Worm (Caenorhabditis elegans) whole organism, mixed stage, embryonic: ENCODE results near the gene K09E4.1.

Experiments used
- blmp-1 ChIP-seq: fragments of 150-350 bp; optimal IDR thresholded peaks from 2 replicates; lab custom pipeline; 2014; ENCODE audit warnings: missing biosample characterization, missing genetic modification characterization
- ces-1 ChIP-seq: fragments of 150-350 bp; optimal IDR thresholded peaks from 2 replicates; lab custom pipeline; 2014; ENCODE audit warnings: missing biosample characterization, missing genetic modification reagents, missing genetic modification characterization
- elt-1 ChIP-seq: sonication (generic microtip); optimal IDR thresholded peaks from 2 replicates; lab custom pipeline; 2017; ENCODE audit warnings: missing genetic modification characterization, mild to moderate bottlenecking, missing compliant biosample characterization, antibody characterized with exemption, moderate library complexity, borderline replicate concordance; ENCODE audit not compliant: insufficient read depth
- elt-3 ChIP-seq: fragments of 150-350 bp; optimal IDR thresholded peaks from 2 replicates; lab custom pipeline; 2014; ENCODE audit warnings: missing biosample characterization, missing genetic modification characterization
- lsy-2 ChIP-seq: fragments of 150-350 bp; optimal IDR thresholded peaks from 2 replicates; lab custom pipeline; 2014; ENCODE audit warnings: missing biosample characterization, missing genetic modification characterization
- mep-1 ChIP-seq: fragments of 150-350 bp; optimal IDR thresholded peaks from 2 replicates; lab custom pipeline; 2017; ENCODE audit warnings: missing biosample characterization, missing genetic modification reagents, missing genetic modification characterization, inconsistent platforms
- nhr-237 ChIP-seq: fragments of 150-350 bp; optimal IDR thresholded peaks from 2 replicates; lab custom pipeline; 2014; ENCODE audit warnings: missing biosample characterization, missing genetic modification characterization
- nhr-28 ChIP-seq: fragments of 150-350 bp; optimal IDR thresholded peaks from 2 replicates; lab custom pipeline; 2014; ENCODE audit warnings: missing biosample characterization, missing genetic modification characterization
- pha-4 ChIP-seq: fragments of 150-350 bp; optimal IDR thresholded peaks from 2 replicates; lab custom pipeline; 2018; ENCODE audit warnings: missing biosample characterization, missing genetic modification reagents, missing genetic modification characterization
- sem-2 ChIP-seq: fragments of 200-800 bp; sonication (Bioruptor generic); optimal IDR thresholded peaks from 2 replicates; lab custom pipeline; 2018; ENCODE audit warnings: mild to moderate bottlenecking, missing genetic modification characterization, missing compliant biosample characterization
- snpc-4 ChIP-seq: fragments of 150-350 bp; optimal IDR thresholded peaks from 2 replicates; lab custom pipeline; 2014; ENCODE audit warnings: missing biosample characterization, missing genetic modification characterization
- unc-39 ChIP-seq: fragments of 150-350 bp; optimal IDR thresholded peaks from 2 replicates; lab custom pipeline; 2014; ENCODE audit warnings: missing biosample characterization, missing genetic modification characterization
- unc-62 ChIP-seq: fragments of 150-350 bp; optimal IDR thresholded peaks from 2 replicates; lab custom pipeline; 2014; ENCODE audit warnings: missing biosample characterization, missing genetic modification reagents, missing genetic modification characterization
- ztf-11 ChIP-seq: fragments of 150-350 bp; optimal IDR thresholded peaks from 2 replicates; lab custom pipeline; 2014; ENCODE audit warnings: missing biosample characterization, missing genetic modification characterization

ce11 chrII:14106164-14106563 is 31.5 kb upstream of the K09E4.1 start:
- no peak for TF ChIP-seq snpc-4 (tag; lab: Kevin White, UChicago)
- no peak for TF ChIP-seq lsy-2 (tag; lab: Kevin White, UChicago)
- TF ChIP-seq elt-3 (tag; lab: Kevin White, UChicago) = no peak
- TF ChIP-seq nhr-237 (tag; lab: Kevin White, UChicago) = no peak
- no peak for TF ChIP-seq nhr-28 (tag; lab: Kevin White, UChicago)
- no peak for TF ChIP-seq blmp-1 (tag; lab: Kevin White, UChicago)
- TF ChIP-seq unc-62 (GFP tag; lab: Kevin White, UChicago) = no peak
- TF ChIP-seq elt-1 (tag; lab: Kevin White, UChicago) = no peak
- no peak for TF ChIP-seq ces-1 (GFP tag; lab: Kevin White, UChicago)
- no peak for TF ChIP-seq pha-4 (tag; lab: Kevin White, UChicago)
- TF ChIP-seq ztf-11 = no peak
- TF ChIP-seq sem-2 (GFP tag; lab: Kevin White, UChicago) = no peak
- no peak for TF ChIP-seq mep-1
- TF ChIP-seq unc-39 (tag; lab: Kevin White, UChicago) = no peak
